Worm (Caenorhabditis elegans) whole organism, L1 larva: ENCODE measurements around the gene npr-39.
A peak's percentile ranks its signal among the peaks of the same experiment; 100 is the strongest.

Source experiments
- blmp-1 ChIP-seq: fragments of 150-350 bp; optimal IDR thresholded peaks from 2 replicates; lab custom pipeline; 2014; ENCODE audit warnings: missing biosample characterization, missing genetic modification characterization
- ceh-8 ChIP-seq: fragments of 200-800 bp; sonication (Bioruptor generic); optimal IDR thresholded peaks from 2 replicates; lab custom pipeline; 2018; ENCODE audit warnings: mild to moderate bottlenecking, missing genetic modification characterization, moderate library complexity, missing compliant biosample characterization
- ceh-90 ChIP-seq: sonication (generic microtip); optimal IDR thresholded peaks from 2 replicates; lab custom pipeline; 2016; ENCODE audit warnings: missing genetic modification characterization, missing compliant biosample characterization
- efl-1 ChIP-seq, 4 experiments: fragments of 150-350 bp; optimal IDR thresholded peaks in 3 of 4; peaks in 1 of 4; 1 replicate in 1 of 4; 2 replicates in 3 of 4; lab custom pipeline; 2014; ENCODE audit warnings: missing biosample characterization in 2 of 4, missing genetic modification characterization in 2 of 4, missing genetic modification reagents in 2 of 4
- egl-27 ChIP-seq, 2 experiments: fragments of 150-350 bp in 1 of 2; sonication (generic microtip); optimal IDR thresholded peaks; 3 replicates each; lab custom pipeline; 2017 to 2018; ENCODE audit warnings: missing biosample characterization in 2 of 2, missing genetic modification characterization in 2 of 2, missing genetic modification reagents in 2 of 2
- elt-2 ChIP-seq: sonication (generic microtip); optimal IDR thresholded peaks from 2 replicates; lab custom pipeline; 2016; ENCODE audit warnings: missing genetic modification characterization, mild to moderate bottlenecking, inconsistent platforms, missing compliant biosample characterization, missing genetic modification reagents
- ets-5 ChIP-seq: fragments of 200-800 bp; sonication (Bioruptor generic); IDR thresholded peaks from 2 replicates; pipeline ENCODE4 v1.3.6; 2022; ENCODE audit warnings: missing genetic modification characterization, missing compliant biosample characterization
- fos-1 ChIP-seq: fragments of 150-350 bp; optimal IDR thresholded peaks from 2 replicates; lab custom pipeline; 2014; ENCODE audit warnings: missing biosample characterization, missing genetic modification characterization
- hlh-4 ChIP-seq: sonication (generic microtip); optimal IDR thresholded peaks from 2 replicates; lab custom pipeline; 2016; ENCODE audit warnings: mild to moderate bottlenecking, missing genetic modification characterization, missing compliant biosample characterization
- irx-1 ChIP-seq: sonication (generic microtip); optimal IDR thresholded peaks from 2 replicates; lab custom pipeline; 2016; ENCODE audit warnings: missing genetic modification characterization, missing compliant biosample characterization
- lin-13 ChIP-seq: fragments of 150-350 bp; optimal IDR thresholded peaks from 2 replicates; lab custom pipeline; 2014; ENCODE audit warnings: missing biosample characterization, missing genetic modification reagents, missing genetic modification characterization
- lin-15B ChIP-seq: fragments of 150-350 bp; sonication (generic microtip); optimal IDR thresholded peaks from 3 replicates; lab custom pipeline; 2014; ENCODE audit warnings: missing biosample characterization, missing genetic modification characterization
- lir-3 ChIP-seq: sonication (generic microtip); optimal IDR thresholded peaks from 2 replicates; lab custom pipeline; 2016; ENCODE audit warnings: mild to moderate bottlenecking, missing genetic modification characterization, moderate library complexity, missing compliant biosample characterization; ENCODE audit not compliant: poor library complexity
- mab-9 ChIP-seq: fragments of 200-800 bp; sonication (Bioruptor generic); IDR thresholded peaks from 2 replicates; pipeline ENCODE4 v1.3.6; 2022; ENCODE audit warnings: missing genetic modification reagents, missing genetic modification characterization, missing compliant biosample characterization
- mdl-1 ChIP-seq, 2 experiments: fragments of 150-350 bp; optimal IDR thresholded peaks; 2 replicates each; lab custom pipeline; 2014 to 2017; ENCODE audit warnings: missing biosample characterization in 2 of 2, missing genetic modification characterization in 2 of 2, inconsistent platforms in 1 of 2
- nhr-20 ChIP-seq: sonication (generic microtip); optimal IDR thresholded peaks from 2 replicates; lab custom pipeline; 2016; ENCODE audit warnings: mild to moderate bottlenecking, missing genetic modification characterization, missing compliant biosample characterization
- nhr-71 ChIP-seq: sonication (generic microtip); optimal IDR thresholded peaks from 2 replicates; lab custom pipeline; 2016; ENCODE audit warnings: mild to moderate bottlenecking, missing genetic modification characterization, moderate library complexity, missing compliant biosample characterization
- nhr-76 ChIP-seq: sonication (generic microtip); optimal IDR thresholded peaks from 2 replicates; lab custom pipeline; 2017; ENCODE audit warnings: missing biosample characterization, missing genetic modification characterization
- nhr-77 ChIP-seq: fragments of 150-350 bp; optimal IDR thresholded peaks from 2 replicates; lab custom pipeline; 2014; ENCODE audit warnings: missing biosample characterization, missing genetic modification characterization
- nhr-90 ChIP-seq: sonication (generic microtip); optimal IDR thresholded peaks from 2 replicates; lab custom pipeline; 2016; ENCODE audit warnings: mild to moderate bottlenecking, missing genetic modification characterization, missing compliant biosample characterization; ENCODE audit not compliant: poor library complexity
- pag-3 ChIP-seq: sonication (generic microtip); optimal IDR thresholded peaks from 2 replicates; lab custom pipeline; 2017; ENCODE audit warnings: missing genetic modification characterization, mild to moderate bottlenecking, missing compliant biosample characterization, antibody characterized with exemption, borderline replicate concordance; ENCODE audit not compliant: insufficient read depth
- pqm-1 ChIP-seq: sonication (generic microtip); optimal IDR thresholded peaks from 3 replicates; lab custom pipeline; 2017; ENCODE audit warnings: missing biosample characterization, missing genetic modification characterization
- rnt-1 ChIP-seq: sonication (generic microtip); optimal IDR thresholded peaks from 2 replicates; lab custom pipeline; 2016; ENCODE audit warnings: mild to moderate bottlenecking, missing genetic modification characterization, moderate library complexity, missing compliant biosample characterization
- skn-1 ChIP-seq: fragments of 150-350 bp; optimal IDR thresholded peaks from 2 replicates; lab custom pipeline; 2014; ENCODE audit warnings: missing biosample characterization, missing genetic modification characterization
- snpc-4 ChIP-seq: fragments of 150-350 bp; optimal IDR thresholded peaks from 2 replicates; lab custom pipeline; 2014; ENCODE audit warnings: missing biosample characterization, missing genetic modification characterization
- snu-23 ChIP-seq: sonication (generic microtip); optimal IDR thresholded peaks from 2 replicates; lab custom pipeline; 2016; ENCODE audit warnings: missing genetic modification characterization, missing compliant biosample characterization
- sptf-1 ChIP-seq: fragments of 150-350 bp; optimal IDR thresholded peaks from 2 replicates; lab custom pipeline; 2014; ENCODE audit warnings: missing biosample characterization, missing genetic modification characterization
- swsn-7 ChIP-seq: sonication (generic microtip); optimal IDR thresholded peaks from 2 replicates; lab custom pipeline; 2016; ENCODE audit warnings: missing genetic modification characterization, missing compliant biosample characterization
- unc-130 ChIP-seq: fragments of 150-350 bp; optimal IDR thresholded peaks from 2 replicates; lab custom pipeline; 2017; ENCODE audit warnings: missing biosample characterization, missing genetic modification characterization, inconsistent platforms
- vab-15 ChIP-seq: sonication (generic microtip); optimal IDR thresholded peaks from 2 replicates; lab custom pipeline; 2017; ENCODE audit warnings: missing genotype, mild to moderate bottlenecking, missing genetic modification characterization, missing compliant biosample characterization
- xbp-1 ChIP-seq: sonication (generic microtip); optimal IDR thresholded peaks from 2 replicates; lab custom pipeline; 2016; ENCODE audit warnings: missing genetic modification characterization, missing compliant biosample characterization
- zag-1 ChIP-seq: fragments of 150-350 bp; optimal IDR thresholded peaks from 2 replicates; lab custom pipeline; 2014; ENCODE audit warnings: missing biosample characterization, missing genetic modification characterization
- zip-4 ChIP-seq: fragments of 200-800 bp; sonication (Bioruptor generic); optimal IDR thresholded peaks from 2 replicates; lab custom pipeline; 2018; ENCODE audit warnings: mild to moderate bottlenecking, missing genetic modification characterization, moderate library complexity, missing compliant biosample characterization
- ztf-4 ChIP-seq: fragments of 150-350 bp; optimal IDR thresholded peaks from 2 replicates; lab custom pipeline; 2014; ENCODE audit warnings: missing biosample characterization, missing genetic modification characterization

Gene npr-39

ce11 chrV:10101916-10102315, 35.0 kb downstream of the npr-39 start, which contains the start of gene C08B6.14:
TSS of gene C08B6.14 (minus strand) at chrV:10102016.
- no peak for TF ChIP-seq sptf-1 (tag; lab: Kevin White, UChicago)
- TF ChIP-seq pqm-1 (tag; lab: Kevin White, UChicago), result no peak
- no peak for TF ChIP-seq nhr-20 (tag; lab: Kevin White, UChicago)

ce11 chrV:10103811-10104210, 36.9 kb downstream of the npr-39 start:
- no peak for TF ChIP-seq hlh-4 (tag; lab: Kevin White, UChicago)
- no peak for TF ChIP-seq nhr-77 (tag; lab: Kevin White, UChicago)
- TF ChIP-seq mab-9 (GFP tag; lab: Robert Waterston, UW), result no peak
- no peak for TF ChIP-seq ztf-4
- TF ChIP-seq elt-2 (tag; lab: Kevin White, UChicago), result peak; percentile 26
- no peak for TF ChIP-seq ets-5 (GFP tag; lab: Robert Waterston, UW)
- no peak for TF ChIP-seq zip-4 (GFP tag; lab: Kevin White, UChicago)

ce11 chrV:10104785-10105310, 38.0 kb downstream of the npr-39 start, which contains the start of gene ugt-17:
TSS of gene ugt-17 (minus strand) at chrV:10104964.
- TF ChIP-seq sptf-1 (tag; lab: Kevin White, UChicago) (no peak), elt-2 (tag; lab: Kevin White, UChicago) (peak; percentile 53)
- TF ChIP-seq, all 84 proteins: peak for 1

ce11 chrV:10105412-10105811, 38.5 kb downstream of the npr-39 start, which contains the start of gene C08B6.2:
TSS of gene C08B6.2 (plus strand) at chrV:10105712.
- TF ChIP-seq skn-1 (no peak), efl-1 (optimal IDR thresholded peaks at IDR 0.05; lab: Kevin White, UChicago) (no peak), efl-1 (GFP tag; optimal IDR thresholded peaks at IDR 0.05 in 1 of 2; lab: Kevin White, UChicago) (no peak), fos-1 (no peak), lin-15B (no peak), blmp-1 (tag; lab: Kevin White, UChicago) (no peak), nhr-90 (tag; lab: Kevin White, UChicago) (no peak), nhr-76 (tag; lab: Kevin White, UChicago) (no peak), snpc-4 (no peak), irx-1 (tag; lab: Kevin White, UChicago) (no peak), mdl-1 (tag; optimal IDR thresholded peaks at IDR 0.05; lab: Kevin White, UChicago) (no peak), lir-3 (tag; lab: Kevin White, UChicago) (no peak), vab-15 (tag; lab: Kevin White, UChicago) (no peak), nhr-20 (tag; lab: Kevin White, UChicago) (no peak), egl-27 (tag; optimal IDR thresholded peaks at IDR 0.05; lab: Kevin White, UChicago) (no peak), xbp-1 (no peak), zag-1 (tag; lab: Kevin White, UChicago) (no peak)

- TF ChIP-seq rnt-1 (tag; lab: Kevin White, UChicago), result no peak
- TF ChIP-seq nhr-71 (tag; lab: Kevin White, UChicago), result no peak
- TF ChIP-seq ets-5 (GFP tag; lab: Robert Waterston, UW), result no peak
- TF ChIP-seq ceh-90, result no peak
- TF ChIP-seq lin-13 (GFP tag; lab: Kevin White, UChicago), result no peak
- TF ChIP-seq ceh-8 (GFP tag; lab: Kevin White, UChicago), result no peak
- no peak for TF ChIP-seq sptf-1 (tag; lab: Kevin White, UChicago)
- no peak for TF ChIP-seq pag-3 (tag; lab: Kevin White, UChicago)
- TF ChIP-seq snu-23 (GFP tag; lab: Kevin White, UChicago), result no peak
- no peak for TF ChIP-seq unc-130 (tag; lab: Kevin White, UChicago)
- no peak for TF ChIP-seq lin-15B
- no peak for TF ChIP-seq swsn-7 (tag; lab: Kevin White, UChicago)
Observed at ce11 chrV:10107309-10107708, 40.4 kb downstream of the npr-39 start, which contains the start of gene C08B6.11. TSS of gene C08B6.11 (plus strand) at chrV:10107609.
